Fruit fly (Drosophila melanogaster) whole organism, pupa: ENCODE results near the gene Prosalpha6.

Experiments
- CG10348 ChIP-seq: fragments of 200-800 bp; sonication (Bioruptor generic); IDR thresholded peaks from 2 replicates; pipeline ENCODE4 v1.3.6; 2022; ENCODE audit warnings: missing biosample characterization, missing genetic modification characterization
- CG12605 ChIP-seq: fragments of 200-800 bp; sonication (Bioruptor generic); IDR thresholded peaks from 2 replicates; pipeline ENCODE4 v1.3.6; 2022; ENCODE audit warnings: missing biosample characterization, missing genetic modification characterization
- CG13204 ChIP-seq: fragments of 200-800 bp; sonication (Bioruptor generic); optimal IDR thresholded peaks from 2 replicates; lab custom pipeline; 2018; ENCODE audit warnings: missing biosample characterization, mild to moderate bottlenecking, missing genetic modification characterization, moderate library complexity
- CG14655 ChIP-seq: fragments of 200-800 bp; sonication (Bioruptor generic); optimal IDR thresholded peaks from 3 replicates; lab custom pipeline; 2017; ENCODE audit warnings: mild to moderate bottlenecking, missing biosample characterization, missing genetic modification reagents, missing genetic modification characterization
- CG15710 ChIP-seq: fragments of 200-800 bp; sonication (Bioruptor generic); optimal IDR thresholded peaks from 2 replicates; lab custom pipeline; 2018; ENCODE audit warnings: missing biosample characterization, mild to moderate bottlenecking, missing genetic modification characterization, moderate library complexity
- CG17806 ChIP-seq: fragments of 200-800 bp; sonication (Bioruptor generic); optimal IDR thresholded peaks from 2 replicates; lab custom pipeline; 2018; ENCODE audit warnings: missing biosample characterization, mild to moderate bottlenecking, missing genetic modification characterization, moderate library complexity
- CG32121 ChIP-seq: fragments of 200-800 bp; sonication (Bioruptor generic); IDR thresholded peaks from 2 replicates; pipeline ENCODE4 v1.3.6; 2022; ENCODE audit warnings: missing biosample characterization, missing genetic modification characterization
- CG34367 ChIP-seq: fragments of 200-800 bp; sonication (Bioruptor generic); optimal IDR thresholded peaks from 2 replicates; lab custom pipeline; 2018; ENCODE audit warnings: missing biosample characterization, mild to moderate bottlenecking, missing genetic modification characterization
- CG4496 ChIP-seq: fragments of 200-800 bp; sonication (Bioruptor generic); IDR thresholded peaks from 3 replicates; pipeline ENCODE4 v1.3.6; 2022; ENCODE audit warnings: missing biosample characterization, missing genetic modification characterization
- CG8159 ChIP-seq: fragments of 200-800 bp; sonication (Bioruptor generic); optimal IDR thresholded peaks from 3 replicates; lab custom pipeline; 2018; ENCODE audit warnings: missing biosample characterization, mild to moderate bottlenecking, missing genetic modification characterization, moderate library complexity
- CG8301 ChIP-seq: fragments of 200-800 bp; sonication (Bioruptor generic); optimal IDR thresholded peaks from 2 replicates; lab custom pipeline; 2018; ENCODE audit warnings: missing biosample characterization, mild to moderate bottlenecking, missing genetic modification characterization
- CG9948 ChIP-seq: fragments of 200-800 bp; sonication (Bioruptor generic); optimal IDR thresholded peaks from 2 replicates; lab custom pipeline; 2018; ENCODE audit warnings: missing biosample characterization, mild to moderate bottlenecking, missing genetic modification characterization, moderate library complexity
- D1 ChIP-seq: fragments of 200-800 bp; sonication (Bioruptor generic); optimal IDR thresholded peaks from 2 replicates; lab custom pipeline; 2018; ENCODE audit warnings: missing biosample characterization, mild to moderate bottlenecking, missing genetic modification characterization, moderate library complexity
- EcR ChIP-seq: fragments of 200-800 bp; sonication (Bioruptor generic); optimal IDR thresholded peaks from 3 replicates; lab custom pipeline; 2019; ENCODE audit warnings: missing biosample characterization, missing genetic modification characterization, mild to moderate bottlenecking, moderate library complexity, missing genetic modification reagents
- Ets98B ChIP-seq: fragments of 200-800 bp; sonication (Bioruptor generic); IDR thresholded peaks from 2 replicates; pipeline ENCODE4 v1.3.6; 2022; ENCODE audit warnings: missing biosample characterization, missing genetic modification characterization
- Pif1A ChIP-seq: fragments of 200-800 bp; sonication (Bioruptor generic); optimal IDR thresholded peaks from 3 replicates; lab custom pipeline; 2016; ENCODE audit warnings: missing biosample characterization, missing genetic modification characterization
- Pif1B ChIP-seq: fragments of 200-800 bp; sonication (Bioruptor generic); optimal IDR thresholded peaks from 3 replicates; lab custom pipeline; 2016; ENCODE audit warnings: missing biosample characterization, missing genetic modification characterization
- Snoo ChIP-seq: fragments of 200-800 bp; sonication (Bioruptor generic); optimal IDR thresholded peaks from 3 replicates; lab custom pipeline; 2017; ENCODE audit warnings: missing biosample characterization, mild to moderate bottlenecking, missing genetic modification characterization, inconsistent platforms
- fd96Ca ChIP-seq: fragments of 200-800 bp; sonication (Bioruptor generic); IDR thresholded peaks from 3 replicates; pipeline ENCODE4 v1.3.6; 2022; ENCODE audit warnings: missing biosample characterization, missing genetic modification characterization
- gl ChIP-seq: fragments of 200-800 bp; sonication (Bioruptor generic); optimal IDR thresholded peaks from 2 replicates; lab custom pipeline; 2018; ENCODE audit warnings: missing biosample characterization, mild to moderate bottlenecking, missing genetic modification characterization
- rn ChIP-seq: fragments of 200-800 bp; sonication (Bioruptor generic); IDR thresholded peaks from 2 replicates; pipeline ENCODE4 v1.3.6; 2022; ENCODE audit warnings: missing biosample characterization, missing genetic modification characterization

The Prosalpha6 gene

DNA sequence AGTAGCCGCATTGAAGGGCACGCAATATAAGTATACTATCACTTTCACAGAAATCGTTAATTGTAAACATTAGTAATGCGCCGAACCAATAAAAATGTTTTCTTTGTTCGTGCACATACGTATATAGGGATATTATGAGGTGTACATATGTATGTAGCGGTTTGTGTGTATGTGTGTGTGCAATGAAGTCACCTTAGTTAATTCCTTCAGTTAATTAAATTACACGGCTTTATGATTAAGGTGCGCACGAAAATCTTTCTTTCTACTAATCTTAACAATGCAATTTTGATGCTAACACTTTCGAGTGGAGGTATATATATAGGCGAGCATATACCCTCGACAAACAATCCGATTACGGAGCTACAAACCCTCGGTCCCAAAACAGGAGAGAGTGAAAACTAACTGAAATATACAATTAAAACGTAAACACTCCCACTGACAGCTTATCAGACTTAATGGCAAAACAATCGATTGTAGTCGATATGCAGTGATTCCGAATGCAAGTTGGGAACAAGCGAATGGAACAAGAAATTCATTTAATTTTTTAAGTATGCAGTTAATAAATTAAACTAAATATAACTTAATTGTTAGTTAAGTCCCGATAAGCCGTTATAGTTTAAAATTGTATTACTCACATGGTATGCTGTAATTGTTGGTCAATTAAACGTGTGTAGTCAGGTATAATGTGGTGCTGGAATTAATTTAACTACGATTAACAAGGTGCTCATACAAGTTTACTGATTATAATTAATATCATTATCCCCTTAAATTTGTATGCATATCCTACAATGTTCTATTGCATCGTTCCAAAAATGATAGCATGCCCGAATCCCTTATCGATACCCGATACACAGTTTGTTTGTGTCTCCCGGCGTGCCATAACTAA is at the start of gene Prosalpha6, which contains the start of gene Npc1a:
Prosalpha6 (plus strand) TSS at position 851 of the 886 bp plus-strand sequence.
Npc1a (minus strand) TSS at position 716 of the 886 bp plus-strand sequence.
- TF ChIP-seq EcR (GFP tag; lab: Kevin White, UChicago) (no peak), CG12605 (GFP tag; lab: Robert Waterston, UW) (no peak), CG15710 (tag; lab: Kevin White, UChicago) (peak; percentile 31), CG13204 (GFP tag; lab: Kevin White, UChicago) (no peak), fd96Ca (GFP tag; lab: Robert Waterston, UW) (no peak), Snoo (no peak), CG8159 (tag; lab: Kevin White, UChicago) (no peak)

DNA sequence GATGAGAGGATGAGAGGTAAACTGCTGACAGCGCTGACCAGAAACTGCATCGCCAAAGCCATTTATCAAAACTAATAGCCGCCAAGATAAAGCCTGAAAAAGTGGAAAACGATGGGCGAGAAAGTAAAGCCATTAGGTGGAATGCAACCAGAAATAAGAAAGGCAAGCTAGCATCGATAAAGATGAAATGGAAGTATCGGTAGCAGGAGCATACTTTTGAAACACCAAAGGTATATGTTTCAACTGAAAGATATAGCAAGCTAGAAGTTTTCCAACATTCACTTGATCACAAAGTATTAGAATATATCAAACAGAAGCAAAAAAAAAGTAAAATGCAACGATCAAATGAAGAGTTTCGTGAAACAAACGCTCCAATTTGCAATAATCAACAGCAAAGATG is 48.7 kb upstream of the Prosalpha6 start, which contains the start of gene CG13137:
CG13137 (plus strand) TSS at position 301 of the 400 bp plus-strand sequence.
- TF ChIP-seq CG8159 (tag; lab: Kevin White, UChicago) = no peak
- no peak for TF ChIP-seq CG32121 (GFP tag; lab: Robert Waterston, UW)
- TF ChIP-seq CG14655 (GFP tag; lab: Kevin White, UChicago) = no peak

DNA sequence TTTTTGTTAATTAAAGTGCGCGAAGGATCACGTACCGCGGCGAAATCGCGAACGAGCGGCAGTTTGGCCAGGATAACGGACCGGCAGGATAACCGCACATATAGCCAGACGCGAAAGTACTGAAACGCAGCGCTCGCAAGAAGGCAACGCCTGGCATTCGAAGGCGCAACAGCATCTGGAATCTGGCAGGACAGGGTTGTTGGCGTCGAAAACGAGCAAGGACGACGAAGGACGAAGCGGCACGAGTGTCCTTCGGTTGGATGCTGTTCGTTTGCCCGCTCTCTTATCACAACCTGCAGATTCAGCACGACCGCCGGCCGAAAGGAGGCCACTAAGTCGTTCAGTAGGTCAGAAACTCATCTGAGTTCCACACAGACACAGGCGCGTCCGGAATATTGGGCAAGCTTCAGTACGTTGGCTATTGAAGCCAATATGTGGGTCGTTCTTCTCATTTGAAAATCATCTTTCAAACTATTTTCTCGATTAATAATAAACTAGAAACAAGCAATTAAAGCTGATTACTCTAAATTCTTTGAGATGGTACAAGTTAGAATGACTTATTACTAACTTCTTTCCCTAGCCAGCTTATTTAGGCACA is 40.9 kb upstream of the Prosalpha6 start, which contains the start of gene CG44153:
CG44153 (minus strand) TSS at position 75 of the 598 bp plus-strand sequence.
- no peak for TF ChIP-seq CG12605 (GFP tag; lab: Robert Waterston, UW)
- no peak for TF ChIP-seq D1 (tag; lab: Kevin White, UChicago)
- TF ChIP-seq CG17806 (tag; lab: Kevin White, UChicago) = no peak
- no peak for TF ChIP-seq CG9948 (tag; lab: Kevin White, UChicago)
- TF ChIP-seq Pif1A (GFP tag; lab: Kevin White, UChicago) = no peak
- TF ChIP-seq fd96Ca (GFP tag; lab: Robert Waterston, UW) = no peak
- TF ChIP-seq Pif1B (GFP tag; lab: Kevin White, UChicago) = no peak
- TF ChIP-seq CG14655 (GFP tag; lab: Kevin White, UChicago) = no peak
- no peak for TF ChIP-seq CG15710 (tag; lab: Kevin White, UChicago)
- TF ChIP-seq, all 21 proteins: peak for 0

DNA sequence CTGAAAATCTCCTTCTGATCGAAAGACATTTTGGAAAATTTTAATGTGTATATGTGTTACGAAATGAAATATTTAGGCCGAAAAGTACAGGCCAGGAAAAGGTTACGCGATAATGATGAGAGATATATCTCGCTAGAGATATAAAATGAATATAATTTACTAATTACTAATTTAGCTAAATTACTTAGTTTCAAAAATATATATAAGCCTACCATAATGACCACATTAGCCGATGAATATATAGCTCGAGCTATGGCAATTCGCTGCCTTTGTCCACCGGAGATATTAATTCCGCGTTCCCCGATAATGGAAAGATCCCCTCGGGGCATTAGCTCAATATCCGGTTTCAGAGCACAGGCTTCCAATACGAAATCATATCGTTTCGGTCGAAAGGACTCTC is 29.8 kb upstream of the Prosalpha6 start, which contains the start of gene Fum4:
Fum4 (minus strand) TSS at position 101 of the 400 bp plus-strand sequence.
- TF ChIP-seq CG34367 = no peak
- no peak for TF ChIP-seq gl (tag; lab: Kevin White, UChicago)
- no peak for TF ChIP-seq CG32121 (GFP tag; lab: Robert Waterston, UW)
- TF ChIP-seq Pif1B (GFP tag; lab: Kevin White, UChicago) = no peak
- no peak for TF ChIP-seq Snoo

DNA sequence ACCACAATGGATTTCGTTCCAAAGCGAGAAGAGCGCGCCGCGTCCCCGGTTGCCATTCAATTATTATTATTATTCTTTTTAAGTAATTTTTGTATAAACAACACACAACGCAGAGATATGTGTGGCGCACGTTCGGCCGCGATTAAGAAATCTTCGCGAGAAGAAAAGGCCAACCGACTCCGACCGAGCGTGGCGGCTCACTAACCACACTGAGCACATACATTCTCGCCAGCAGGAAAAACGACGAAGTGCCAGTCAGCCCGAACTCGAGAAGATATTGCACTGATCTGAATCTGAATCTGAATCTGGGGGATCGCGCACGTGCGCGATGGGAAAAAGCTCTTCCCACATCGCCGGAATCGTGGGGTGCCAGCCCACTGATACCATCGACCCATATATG is 22.2 kb upstream of the Prosalpha6 start, which contains the start of gene Sur:
Sur (minus strand) TSS at position 207 of the 400 bp plus-strand sequence.
- TF ChIP-seq Pif1B (GFP tag; lab: Kevin White, UChicago) (no peak), CG12605 (GFP tag; lab: Robert Waterston, UW) (no peak), Snoo (no peak), CG15710 (tag; lab: Kevin White, UChicago) (no peak), rn (GFP tag; lab: Robert Waterston, UW) (no peak), CG13204 (GFP tag; lab: Kevin White, UChicago) (no peak), CG17806 (tag; lab: Kevin White, UChicago) (no peak), D1 (tag; lab: Kevin White, UChicago) (no peak), CG8159 (tag; lab: Kevin White, UChicago) (no peak), CG4496 (GFP tag; lab: Robert Waterston, UW) (no peak), Ets98B (GFP tag; lab: Robert Waterston, UW) (no peak), CG32121 (GFP tag; lab: Robert Waterston, UW) (no peak), gl (tag; lab: Kevin White, UChicago) (no peak), CG9948 (tag; lab: Kevin White, UChicago) (no peak), EcR (GFP tag; lab: Kevin White, UChicago) (no peak)

DNA sequence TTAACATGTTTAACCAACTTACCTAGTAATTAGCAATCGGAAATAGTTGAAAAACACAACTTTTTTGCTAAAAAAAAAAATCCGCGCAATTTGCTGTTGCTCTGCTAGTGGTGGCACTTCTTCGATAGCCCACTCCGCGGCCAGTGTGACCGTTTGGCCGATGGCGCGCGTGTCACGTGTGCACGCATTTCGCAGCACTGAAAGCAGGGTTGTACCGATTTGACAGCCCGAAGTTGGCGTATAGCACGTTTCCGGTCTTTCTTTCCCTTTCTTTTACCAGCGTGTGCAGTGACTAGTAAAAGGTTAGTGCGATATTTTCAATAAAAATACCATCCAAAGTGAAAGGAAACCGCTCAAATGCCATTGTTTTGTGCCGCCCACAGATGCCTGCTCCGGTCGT is 20.3 kb upstream of the Prosalpha6 start, which contains the start of the genes Ripalpha and RpL7:
Ripalpha (minus strand) TSS at position 128 of the 400 bp plus-strand sequence.
RpL7 (plus strand) TSS at position 158 of the 400 bp plus-strand sequence.
- TF ChIP-seq CG14655 (GFP tag; lab: Kevin White, UChicago) (no peak), Ets98B (GFP tag; lab: Robert Waterston, UW) (peak; percentile 91), Snoo (peak; percentile 95), CG34367 (peak; percentile 89), CG12605 (GFP tag; lab: Robert Waterston, UW) (peak; percentile 88), Pif1B (GFP tag; lab: Kevin White, UChicago) (peak; percentile 76), CG10348 (GFP tag; lab: Robert Waterston, UW) (no peak), CG4496 (GFP tag; lab: Robert Waterston, UW) (peak; percentile 97), CG8301 (peak; percentile 61), EcR (GFP tag; lab: Kevin White, UChicago) (no peak), rn (GFP tag; lab: Robert Waterston, UW) (peak; percentile 85), CG8159 (tag; lab: Kevin White, UChicago) (peak; percentile 68), CG32121 (GFP tag; lab: Robert Waterston, UW) (peak; percentile 77), CG13204 (GFP tag; lab: Kevin White, UChicago) (no peak), D1 (tag; lab: Kevin White, UChicago) (no peak), fd96Ca (GFP tag; lab: Robert Waterston, UW) (no peak), CG15710 (tag; lab: Kevin White, UChicago) (peak; percentile 80), gl (tag; lab: Kevin White, UChicago) (peak; percentile 81), CG17806 (tag; lab: Kevin White, UChicago) (peak; percentile 57), Pif1A (GFP tag; lab: Kevin White, UChicago) (peak; percentile 89), CG9948 (tag; lab: Kevin White, UChicago) (peak; percentile 43)
